Fruit fly (Drosophila melanogaster) whole organism, wandering third instar larva: Measurements from ENCODE around the gene Dtwd2.

Experiments
- Abd-B ChIP-seq: fragments of >200 bp; optimal IDR thresholded peaks from 2 replicates; lab custom pipeline; 2017; ENCODE audit warnings: missing biosample characterization, missing genetic modification characterization
- CG32264 ChIP-seq: fragments of 200-800 bp; sonication (Bioruptor generic); optimal IDR thresholded peaks from 2 replicates; lab custom pipeline; 2016; ENCODE audit warnings: missing biosample characterization, missing genetic modification characterization
- CG9705 ChIP-seq: fragments of 200-800 bp; sonication (Bioruptor generic); optimal IDR thresholded peaks from 2 replicates; lab custom pipeline; 2018; ENCODE audit warnings: missing biosample characterization, mild to moderate bottlenecking, missing genetic modification characterization
- CrebA ChIP-seq: fragments of 200-800 bp; sonication (Bioruptor generic); optimal IDR thresholded peaks from 2 replicates; lab custom pipeline; 2016; ENCODE audit warnings: missing biosample characterization, mild to moderate bottlenecking, missing genetic modification characterization, borderline replicate concordance
- Dfd ChIP-seq: fragments of >200 bp; optimal IDR thresholded peaks from 2 replicates; lab custom pipeline; 2017; ENCODE audit warnings: missing biosample characterization, missing genetic modification characterization
- Dif ChIP-seq: fragments of 200-275, 200-300 bp; sonication (Bioruptor generic); optimal IDR thresholded peaks from 2 replicates; lab custom pipeline; 2018; ENCODE audit warnings: missing biosample characterization, missing genetic modification characterization; ENCODE audit not compliant: partially characterized antibody
- GATAd ChIP-seq: sonication (Bioruptor generic); optimal IDR thresholded peaks from 2 replicates; lab custom pipeline; 2016; ENCODE audit warnings: missing biosample characterization, missing genetic modification characterization
- HLH106 ChIP-seq: fragments of 200-800 bp; optimal IDR thresholded peaks from 3 replicates; lab custom pipeline; 2019; ENCODE audit warnings: missing biosample characterization, mild to moderate bottlenecking, missing genetic modification characterization, moderate library complexity
- Hnf4 ChIP-seq: fragments of 200-800 bp; sonication (Bioruptor generic); optimal IDR thresholded peaks from 2 replicates; lab custom pipeline; 2016; ENCODE audit warnings: missing biosample characterization, mild to moderate bottlenecking, missing genetic modification characterization
- Hr78 ChIP-seq: fragments of >200 bp; optimal IDR thresholded peaks from 2 replicates; lab custom pipeline; 2017; ENCODE audit warnings: missing biosample characterization, missing genetic modification characterization
- Hr83 ChIP-seq: fragments of 200-300 bp; sonication (Bioruptor generic); optimal IDR thresholded peaks from 2 replicates; lab custom pipeline; 2016; ENCODE audit warnings: missing biosample characterization, mild to moderate bottlenecking, missing genetic modification characterization, moderate library complexity; ENCODE audit not compliant: poor library complexity, severe bottlenecking
- Jra ChIP-seq: sonication (Bioruptor generic); optimal IDR thresholded peaks from 2 replicates; lab custom pipeline; 2016; ENCODE audit warnings: missing biosample characterization, missing genetic modification characterization
- Mio ChIP-seq: sonication (Bioruptor generic); optimal IDR thresholded peaks from 2 replicates; lab custom pipeline; 2016; ENCODE audit warnings: missing biosample characterization, missing genetic modification characterization
- Myc ChIP-seq: fragments of >200 bp; optimal IDR thresholded peaks from 2 replicates; lab custom pipeline; 2017
- N ChIP-seq: fragments of >200 bp; optimal IDR thresholded peaks from 2 replicates; lab custom pipeline; 2018; ENCODE audit warnings: missing biosample characterization, missing external identifiers, missing genetic modification characterization
- OdsH ChIP-seq: fragments of 200-800 bp; sonication (Bioruptor generic); optimal IDR thresholded peaks from 2 replicates; lab custom pipeline; 2016; ENCODE audit warnings: missing biosample characterization, mild to moderate bottlenecking, missing genetic modification characterization
- Rel ChIP-seq, 2 experiments: fragments of 200-800 bp; sonication (Bioruptor generic) in 1 of 2; optimal IDR thresholded peaks; 2 replicates in 1 of 2; 3 replicates in 1 of 2; lab custom pipeline; 2016 to 2019; ENCODE audit warnings: mild to moderate bottlenecking in 2 of 2, missing biosample characterization in 2 of 2, missing genetic modification characterization in 2 of 2, moderate library complexity in 1 of 2
- Sp1 ChIP-seq: fragments of 200-800 bp; sonication (Bioruptor generic); optimal IDR thresholded peaks from 3 replicates; lab custom pipeline; 2019; ENCODE audit warnings: missing biosample characterization, mild to moderate bottlenecking, missing genetic modification characterization, moderate library complexity
- Vsx2 ChIP-seq: fragments of 200-300, 225-300 bp; sonication (Bioruptor generic); optimal IDR thresholded peaks from 2 replicates; lab custom pipeline; 2018; ENCODE audit warnings: missing biosample characterization, missing genetic modification characterization; ENCODE audit not compliant: partially characterized antibody
- br ChIP-seq: fragments of 200-800 bp; sonication (Bioruptor generic); optimal IDR thresholded peaks from 2 replicates; lab custom pipeline; 2016; ENCODE audit warnings: missing biosample characterization, missing genetic modification characterization
- brk ChIP-seq: fragments of 200-800 bp; sonication (Bioruptor generic); optimal IDR thresholded peaks from 2 replicates; lab custom pipeline; 2016; ENCODE audit warnings: missing biosample characterization, mild to moderate bottlenecking, missing genetic modification characterization
- dl ChIP-seq, 2 experiments: fragments of 175-275, 200-275 bp in 1 of 2; fragments of 200-275 bp in 1 of 2; sonication (Bioruptor generic); optimal IDR thresholded peaks; lab custom pipeline; 2018; ENCODE audit warnings: mild to moderate bottlenecking in 2 of 2, missing biosample characterization in 2 of 2, missing genetic modification characterization in 2 of 2, moderate library complexity in 2 of 2; ENCODE audit not compliant: partially characterized antibody in 2 of 2, insufficient read depth in 1 of 2
- dmrt93B ChIP-seq: fragments of 200-800 bp; sonication (Bioruptor generic); optimal IDR thresholded peaks from 2 replicates; lab custom pipeline; 2018; ENCODE audit warnings: missing biosample characterization, mild to moderate bottlenecking, missing genetic modification characterization
- dsf ChIP-seq: sonication (Bioruptor generic); optimal IDR thresholded peaks from 2 replicates; lab custom pipeline; 2016; ENCODE audit warnings: missing biosample characterization, missing genetic modification characterization, borderline replicate concordance
- ey ChIP-seq: fragments of 200-800 bp; sonication (Bioruptor generic); optimal IDR thresholded peaks from 2 replicates; lab custom pipeline; 2016; ENCODE audit warnings: missing biosample characterization, missing genetic modification characterization
- foxo ChIP-seq, 2 experiments: fragments of 200-800 bp; sonication (Bioruptor generic); optimal IDR thresholded peaks; 2 replicates in 1 of 2; 3 replicates in 1 of 2; lab custom pipeline; 2016 to 2017; ENCODE audit warnings: missing biosample characterization in 2 of 2, missing genetic modification characterization in 2 of 2
- fru ChIP-seq: fragments of 200-800 bp; sonication (Bioruptor generic); optimal IDR thresholded peaks from 3 replicates; lab custom pipeline; 2016; ENCODE audit warnings: missing biosample characterization, mild to moderate bottlenecking, missing genetic modification characterization
- h ChIP-seq: fragments of 200-800 bp; sonication (Bioruptor generic); optimal IDR thresholded peaks from 3 replicates; lab custom pipeline; 2016; ENCODE audit warnings: missing biosample characterization, mild to moderate bottlenecking, missing genetic modification characterization
- jim ChIP-seq: fragments of 175-275, 200-325 bp; sonication (Bioruptor generic); optimal IDR thresholded peaks from 2 replicates; lab custom pipeline; 2016; ENCODE audit warnings: missing biosample characterization, mild to moderate bottlenecking, missing genetic modification characterization
- lola ChIP-seq: fragments of >200 bp; optimal IDR thresholded peaks from 2 replicates; lab custom pipeline; 2017; ENCODE audit warnings: missing biosample characterization, missing genetic modification characterization
- pan ChIP-seq: fragments of >200 bp; optimal IDR thresholded peaks from 2 replicates; lab custom pipeline; 2017
- psq ChIP-seq: fragments of 200-800 bp; sonication (Bioruptor generic); optimal IDR thresholded peaks from 3 replicates; lab custom pipeline; 2017; ENCODE audit warnings: missing biosample characterization, mild to moderate bottlenecking, missing genetic modification characterization, moderate library complexity
- rgr ChIP-seq: fragments of 200-800 bp; sonication (Bioruptor generic); optimal IDR thresholded peaks from 3 replicates; lab custom pipeline; 2016; ENCODE audit warnings: missing biosample characterization, mild to moderate bottlenecking, missing genetic modification characterization
- sage ChIP-seq: fragments of 200-800 bp; sonication (Bioruptor generic); optimal IDR thresholded peaks from 2 replicates; lab custom pipeline; 2016; ENCODE audit warnings: missing biosample characterization, mild to moderate bottlenecking, missing genetic modification characterization
- sv ChIP-seq: fragments of 200-800 bp; sonication (Bioruptor generic); optimal IDR thresholded peaks from 3 replicates; lab custom pipeline; 2016; ENCODE audit warnings: missing biosample characterization, missing genetic modification characterization
- tai ChIP-seq: sonication (Bioruptor generic); optimal IDR thresholded peaks from 2 replicates; lab custom pipeline; 2016; ENCODE audit warnings: missing biosample characterization, missing genetic modification characterization
- usp ChIP-seq: fragments of >200 bp; optimal IDR thresholded peaks from 2 replicates; lab custom pipeline; 2017; ENCODE audit warnings: missing biosample characterization, missing genetic modification characterization
- woc ChIP-seq: sonication (Bioruptor generic); optimal IDR thresholded peaks from 2 replicates; lab custom pipeline; 2016; ENCODE audit warnings: missing biosample characterization, mild to moderate bottlenecking, missing genetic modification characterization

Gene Dtwd2

dm6 chr3R:7249460-7249859 lies at the start of gene Dtwd2, which contains the start of gene CG1227:
Gene Dtwd2 (plus strand): TSS chr3R:7249795.
Gene CG1227 (minus strand): TSS chr3R:7249738.
- no peak for TF ChIP-seq Abd-B (GFP tag; lab: Kevin White, UChicago)
- TF ChIP-seq h: peak; percentile 93
- TF ChIP-seq Hr78 (GFP tag; lab: Kevin White, UChicago): no peak
- TF ChIP-seq sage: peak; percentile 79
- peak; percentile 95 for TF ChIP-seq brk
- no peak for TF ChIP-seq Dfd (GFP tag; lab: Kevin White, UChicago)
- TF ChIP-seq sv (GFP tag; lab: Kevin White, UChicago): peak; percentile 73
- peak; percentile 84 for TF ChIP-seq br (GFP tag; lab: Kevin White, UChicago)
- TF ChIP-seq tai (GFP tag; lab: Kevin White, UChicago): no peak
- TF ChIP-seq Vsx2 (GFP tag; lab: Kevin White, UChicago): no peak
- no peak for TF ChIP-seq pan
- TF ChIP-seq usp (GFP tag; lab: Kevin White, UChicago): no peak
- no peak for TF ChIP-seq dl (GFP tag; optimal IDR thresholded peaks at IDR 0.05; lab: Kevin White, UChicago; ENCODE audit: insufficient read depth in 1 of 2, partially characterized antibody in 2 of 2)
- TF ChIP-seq Mio (GFP tag; lab: Kevin White, UChicago): no peak
- peak; percentile 70 for TF ChIP-seq CG32264 (GFP tag; lab: Kevin White, UChicago)
- peak; percentile 83 for TF ChIP-seq ey (GFP tag; lab: Kevin White, UChicago)
- TF ChIP-seq Sp1 (GFP tag; lab: Kevin White, UChicago): peak; percentile 98
- TF ChIP-seq Hnf4 (GFP tag; lab: Kevin White, UChicago): peak; percentile 88
- peak; percentile 67 for TF ChIP-seq Jra (GFP tag; lab: Kevin White, UChicago)
- no peak for TF ChIP-seq Dif
- peak; percentile 88 for TF ChIP-seq fru (GFP tag; lab: Kevin White, UChicago)
- peak; percentile 7 to 93 for TF ChIP-seq foxo (GFP tag; optimal IDR thresholded peaks at IDR 0.05; lab: Kevin White, UChicago)
- TF ChIP-seq CG9705 (GFP tag; lab: Kevin White, UChicago): peak; percentile 96
- peak; percentile 70 for TF ChIP-seq dsf (GFP tag; lab: Kevin White, UChicago)
- TF ChIP-seq lola (GFP tag; lab: Kevin White, UChicago): no peak
- peak; percentile 57 for TF ChIP-seq CrebA (GFP tag; lab: Kevin White, UChicago)
- peak; percentile 81 for TF ChIP-seq psq (GFP tag; lab: Kevin White, UChicago)
- TF ChIP-seq OdsH (GFP tag; lab: Kevin White, UChicago): peak; percentile 95
- no peak for TF ChIP-seq Myc
- TF ChIP-seq jim (GFP tag; lab: Kevin White, UChicago): no peak
- TF ChIP-seq Rel (GFP tag; optimal IDR thresholded peaks at IDR 0.05; lab: Kevin White, UChicago): peak; percentile 50
- peak; percentile 90 for TF ChIP-seq Rel (tag; optimal IDR thresholded peaks at IDR 0.05; lab: Kevin White, UChicago)
- TF ChIP-seq N (GFP tag; lab: Kevin White, UChicago): no peak
- TF ChIP-seq GATAd (GFP tag; lab: Kevin White, UChicago): peak; percentile 53
- TF ChIP-seq dmrt93B (GFP tag; lab: Kevin White, UChicago): peak; percentile 88
- TF ChIP-seq HLH106 (tag; lab: Kevin White, UChicago): peak; percentile 98
- peak; percentile 97 for TF ChIP-seq rgr (GFP tag; lab: Kevin White, UChicago)
- TF ChIP-seq Hr83 (GFP tag; lab: Kevin White, UChicago): peak; percentile 9
- peak; percentile 82 for TF ChIP-seq woc

DNA sequence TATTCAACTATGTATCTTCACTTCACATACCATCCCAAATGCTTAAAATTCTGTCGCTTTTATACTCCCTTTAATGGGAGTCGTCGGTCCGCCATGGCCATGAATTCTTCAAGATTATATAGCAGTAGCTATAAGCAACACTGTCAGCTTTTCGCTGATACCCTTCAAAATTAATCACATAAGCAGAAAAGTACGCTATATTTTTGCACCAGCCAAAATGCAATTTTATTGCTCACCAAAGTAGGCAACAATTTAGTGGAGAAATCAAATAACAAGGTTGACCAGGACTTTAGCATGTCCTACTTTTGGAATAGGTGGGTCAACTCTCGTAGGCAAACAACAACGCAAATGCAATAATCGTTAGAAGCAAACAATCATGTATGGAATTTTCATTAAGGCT lies 49.7 kb upstream of the Dtwd2 start:
- TF ChIP-seq Sp1 (GFP tag; lab: Kevin White, UChicago) (no peak), Mio (GFP tag; lab: Kevin White, UChicago) (no peak), dl (GFP tag; optimal IDR thresholded peaks at IDR 0.05; lab: Kevin White, UChicago; ENCODE audit: insufficient read depth in 1 of 2, partially characterized antibody in 2 of 2) (peak in 1 of 2 experiments; percentile 31), CG9705 (GFP tag; lab: Kevin White, UChicago) (no peak), Hr83 (GFP tag; lab: Kevin White, UChicago) (no peak), Hr78 (GFP tag; lab: Kevin White, UChicago) (no peak), dmrt93B (GFP tag; lab: Kevin White, UChicago) (no peak), pan (no peak), ey (GFP tag; lab: Kevin White, UChicago) (no peak), Hnf4 (GFP tag; lab: Kevin White, UChicago) (no peak), br (GFP tag; lab: Kevin White, UChicago) (no peak), OdsH (GFP tag; lab: Kevin White, UChicago) (no peak), lola (GFP tag; lab: Kevin White, UChicago) (peak; percentile 7), GATAd (GFP tag; lab: Kevin White, UChicago) (no peak), Rel (GFP tag; optimal IDR thresholded peaks at IDR 0.05; lab: Kevin White, UChicago) (no peak), Rel (tag; optimal IDR thresholded peaks at IDR 0.05; lab: Kevin White, UChicago) (no peak), jim (GFP tag; lab: Kevin White, UChicago) (no peak), foxo (GFP tag; optimal IDR thresholded peaks at IDR 0.05; lab: Kevin White, UChicago) (no peak), tai (GFP tag; lab: Kevin White, UChicago) (no peak), Dfd (GFP tag; lab: Kevin White, UChicago) (no peak), usp (GFP tag; lab: Kevin White, UChicago) (no peak), Dif (peak; percentile 54), brk (no peak), psq (GFP tag; lab: Kevin White, UChicago) (no peak), Abd-B (GFP tag; lab: Kevin White, UChicago) (no peak), dsf (GFP tag; lab: Kevin White, UChicago) (no peak), fru (GFP tag; lab: Kevin White, UChicago) (no peak), Vsx2 (GFP tag; lab: Kevin White, UChicago) (peak; percentile 81), N (GFP tag; lab: Kevin White, UChicago) (peak; percentile 76), Myc (peak; percentile 90), CrebA (GFP tag; lab: Kevin White, UChicago) (no peak), rgr (GFP tag; lab: Kevin White, UChicago) (no peak), sage (no peak), woc (no peak), sv (GFP tag; lab: Kevin White, UChicago) (no peak), HLH106 (tag; lab: Kevin White, UChicago) (no peak), h (no peak), Jra (GFP tag; lab: Kevin White, UChicago) (no peak), CG32264 (GFP tag; lab: Kevin White, UChicago) (no peak)
- TF ChIP-seq, all 38 proteins: peak for 6
